Worm (Caenorhabditis elegans) whole organism, L4 larva: ENCODE measurements around the gene srbc-29.

Experiments
- F26F4.8 ChIP-seq: fragments of 200-800 bp; sonication (Bioruptor generic); conservative IDR thresholded peaks from 2 replicates; pipeline ENCODE4 v1.3.6; 2022; ENCODE audit warnings: missing genetic modification characterization, missing compliant biosample characterization
- F49E8.2 ChIP-seq: sonication (generic microtip); optimal IDR thresholded peaks from 2 replicates; lab custom pipeline; 2016; ENCODE audit warnings: missing compliant biosample characterization, mild to moderate bottlenecking, missing genetic modification characterization, borderline replicate concordance
- T20F7.1 ChIP-seq: fragments of 200-800 bp; sonication (Bioruptor generic); optimal IDR thresholded peaks from 2 replicates; lab custom pipeline; 2018; ENCODE audit warnings: mild to moderate bottlenecking, missing genetic modification characterization, missing compliant biosample characterization
- Y48G9A.11 ChIP-seq: fragments of 200-800 bp; sonication (Bioruptor generic); IDR thresholded peaks from 2 replicates; pipeline ENCODE4 v1.3.6; 2022; ENCODE audit warnings: missing genetic modification reagents, missing genetic modification characterization, missing compliant biosample characterization
- ZK337.2 ChIP-seq: fragments of 200-800 bp; sonication (Bioruptor generic); IDR thresholded peaks from 2 replicates; pipeline ENCODE4 v1.3.6; 2022; ENCODE audit warnings: missing genetic modification reagents, missing genetic modification characterization, missing compliant biosample characterization
- aha-1 ChIP-seq: fragments of 150-350 bp; peaks from one replicate; lab custom pipeline; 2014; ENCODE audit warnings: missing biosample characterization, missing genetic modification characterization
- ceh-44 ChIP-seq: fragments of 200-800 bp; sonication (Bioruptor generic); IDR thresholded peaks from 2 replicates; pipeline ENCODE4 v1.3.6; 2022; ENCODE audit warnings: missing genetic modification reagents, missing genetic modification characterization, missing compliant biosample characterization
- ces-1 ChIP-seq: fragments of 150-350 bp; sonication (generic microtip); optimal IDR thresholded peaks from 4 replicates; lab custom pipeline; 2014; ENCODE audit warnings: missing biosample characterization, missing genetic modification reagents, missing genetic modification characterization
- cey-2 ChIP-seq: sonication (generic microtip); optimal IDR thresholded peaks from 3 replicates; lab custom pipeline; 2017; ENCODE audit warnings: missing genetic modification characterization, mild to moderate bottlenecking, missing compliant biosample characterization, antibody characterized with exemption, borderline replicate concordance; ENCODE audit not compliant: insufficient read depth
- dmd-9 ChIP-seq: fragments of 200-800 bp; sonication (Bioruptor generic); IDR thresholded peaks from 2 replicates; pipeline ENCODE4 v1.3.6; 2022; ENCODE audit warnings: missing genetic modification reagents, missing genetic modification characterization, missing compliant biosample characterization
- fkh-10 ChIP-seq: fragments of 150-350 bp; optimal IDR thresholded peaks from 2 replicates; lab custom pipeline; 2014; ENCODE audit warnings: missing biosample characterization, missing genetic modification reagents, missing genetic modification characterization
- fos-1 ChIP-seq: fragments of 150-350 bp; optimal IDR thresholded peaks from 2 replicates; lab custom pipeline; 2014; ENCODE audit warnings: missing biosample characterization, missing genetic modification characterization
- hlh-11 ChIP-seq: fragments of 200-800 bp; sonication (Bioruptor generic); optimal IDR thresholded peaks from 2 replicates; lab custom pipeline; 2018; ENCODE audit warnings: mild to moderate bottlenecking, missing genetic modification characterization, missing compliant biosample characterization
- lir-3 ChIP-seq: sonication (generic microtip); optimal IDR thresholded peaks from 2 replicates; lab custom pipeline; 2016; ENCODE audit warnings: mild to moderate bottlenecking, missing genetic modification characterization, missing compliant biosample characterization
- lsy-2 ChIP-seq, 2 experiments: fragments of 150-350 bp in 1 of 2; sonication (generic microtip) in 1 of 2; optimal IDR thresholded peaks; 2 replicates each; lab custom pipeline; 2014 to 2017; ENCODE audit warnings: missing biosample characterization in 2 of 2, missing genetic modification characterization in 2 of 2
- mdl-1 ChIP-seq, 2 experiments: fragments of 150-350 bp in 1 of 2; sonication (generic microtip) in 1 of 2; optimal IDR thresholded peaks; 2 replicates each; lab custom pipeline; 2014 to 2017; ENCODE audit warnings: missing biosample characterization in 2 of 2, missing genetic modification characterization in 2 of 2
- mdt-29 ChIP-seq: fragments of 200-800 bp; sonication (Bioruptor generic); IDR thresholded peaks from 2 replicates; pipeline ENCODE4 v1.3.6; 2022; ENCODE audit warnings: missing genetic modification reagents, missing genetic modification characterization, missing compliant biosample characterization
- mes-2 ChIP-seq: sonication (generic microtip); optimal IDR thresholded peaks from 2 replicates; lab custom pipeline; 2016; ENCODE audit warnings: missing genotype, mild to moderate bottlenecking, missing genetic modification characterization, missing compliant biosample characterization; ENCODE audit not compliant: poor library complexity, severe bottlenecking
- mxl-2 ChIP-seq: fragments of 200-800 bp; sonication (Bioruptor generic); conservative IDR thresholded peaks from 2 replicates; pipeline ENCODE4 v1.3.6; 2022; ENCODE audit warnings: missing genetic modification reagents, missing genetic modification characterization, missing compliant biosample characterization
- nhr-11 ChIP-seq: fragments of 150-350 bp; optimal IDR thresholded peaks from 2 replicates; lab custom pipeline; 2014; ENCODE audit warnings: missing biosample characterization, missing genetic modification characterization
- nhr-42 ChIP-seq: fragments of 200-800 bp; sonication (Bioruptor generic); IDR thresholded peaks from 2 replicates; pipeline ENCODE4 v1.3.6; 2022; ENCODE audit warnings: missing genetic modification characterization, missing compliant biosample characterization
- nhr-76 ChIP-seq: fragments of 150-350 bp; optimal IDR thresholded peaks from 2 replicates; lab custom pipeline; 2014; ENCODE audit warnings: missing biosample characterization, missing genetic modification characterization
- pha-4 ChIP-seq, 2 experiments: fragments of 150-350 bp in 1 of 2; fragments of 200-800 bp in 1 of 2; sonication (Bioruptor generic) in 1 of 2; IDR thresholded peaks in 1 of 2; optimal IDR thresholded peaks in 1 of 2; 2 replicates each; pipeline versions ENCODE4 v1.3.6 to Lab custom; 2014 to 2022; ENCODE audit warnings: missing genetic modification characterization in 2 of 2, missing genetic modification reagents in 2 of 2, missing biosample characterization in 1 of 2, missing compliant biosample characterization in 1 of 2
- skn-1 ChIP-seq: fragments of 150-350 bp; optimal IDR thresholded peaks from 2 replicates; lab custom pipeline; 2014; ENCODE audit warnings: missing biosample characterization, missing genetic modification characterization
- spr-3 ChIP-seq: fragments of 200-800 bp; sonication (Bioruptor generic); optimal IDR thresholded peaks from 2 replicates; lab custom pipeline; 2018; ENCODE audit warnings: mild to moderate bottlenecking, missing genetic modification characterization, missing compliant biosample characterization
- unc-39 ChIP-seq: sonication (generic microtip); optimal IDR thresholded peaks from 2 replicates; lab custom pipeline; 2017; ENCODE audit warnings: missing biosample characterization, missing genetic modification characterization
- unc-62 ChIP-seq, 3 experiments: fragments of 150-350 bp in 1 of 3; sonication (generic microtip); optimal IDR thresholded peaks in 2 of 3; peaks in 1 of 3; 1 replicate in 1 of 3; 2 replicates in 2 of 3; lab custom pipeline; 2014 to 2017; ENCODE audit warnings: missing biosample characterization in 3 of 3, missing genetic modification characterization in 3 of 3, missing genetic modification reagents in 3 of 3, missing genotype in 1 of 3
- vab-7 ChIP-seq: fragments of 200-800 bp; sonication (Bioruptor generic); IDR thresholded peaks from 2 replicates; pipeline ENCODE4 v1.3.6; 2022; ENCODE audit warnings: missing genetic modification reagents, missing genetic modification characterization, missing compliant biosample characterization
- zip-2 ChIP-seq: fragments of 150-350 bp; optimal IDR thresholded peaks from 2 replicates; lab custom pipeline; 2014; ENCODE audit warnings: missing biosample characterization, missing genetic modification characterization

Gene srbc-29

DNA sequence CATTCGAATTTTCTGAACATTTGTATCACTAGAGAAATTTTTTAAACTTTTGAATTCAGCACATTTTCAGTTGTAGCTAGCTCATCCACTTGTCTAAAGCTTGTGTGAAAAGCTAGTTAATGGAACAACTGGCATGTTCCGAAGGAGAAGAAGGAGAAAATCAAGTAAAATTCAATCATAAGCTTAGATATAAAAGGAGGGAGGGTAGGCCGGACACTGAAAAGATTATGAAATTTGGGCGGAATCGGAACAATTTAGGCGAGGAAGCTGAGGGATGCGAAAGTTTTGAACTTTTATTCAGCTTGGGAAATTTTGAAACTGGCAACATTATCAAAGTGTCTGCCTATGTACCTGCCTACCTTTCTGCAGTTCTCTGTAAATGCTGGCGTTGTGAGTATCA is 18.2 kb downstream of the srbc-29 start:
- TF ChIP-seq lir-3 (tag; lab: Kevin White, UChicago) (no peak), fkh-10 (peak; percentile 7), ces-1 (GFP tag; lab: Kevin White, UChicago) (peak; percentile 58)

DNA sequence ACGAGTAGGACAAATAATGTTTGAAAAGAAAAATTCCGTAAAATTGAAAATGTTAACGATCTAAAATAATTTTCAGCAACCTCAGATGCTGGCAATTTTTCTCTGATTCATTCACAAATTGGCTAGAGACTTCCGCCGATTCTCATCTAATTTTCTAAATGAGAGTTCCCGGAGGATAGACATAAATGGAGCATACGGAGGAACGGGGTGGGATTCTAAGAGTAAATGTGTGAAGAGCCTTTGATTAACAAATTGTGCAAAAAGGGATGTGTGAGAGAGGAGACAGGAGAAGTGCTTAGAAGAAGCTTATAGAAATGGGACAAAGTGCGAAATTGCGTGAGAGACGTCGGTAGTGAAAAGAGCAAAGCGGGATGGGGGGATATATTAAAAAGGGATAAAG is 19.0 kb downstream of the srbc-29 start:
- no peak for TF ChIP-seq unc-39 (tag; lab: Kevin White, UChicago)
- peak; percentile 21 for TF ChIP-seq fkh-10
- no peak for TF ChIP-seq spr-3 (GFP tag; lab: Kevin White, UChicago)
- peak in 1 of 2 experiments; percentile 10 for TF ChIP-seq unc-62 (GFP tag; optimal IDR thresholded peaks at IDR 0.05 in 1 of 2; lab: Kevin White, UChicago)
- TF ChIP-seq unc-62 (tag; optimal IDR thresholded peaks at IDR 0.05; lab: Kevin White, UChicago): no peak
- no peak for TF ChIP-seq lir-3 (tag; lab: Kevin White, UChicago)
- TF ChIP-seq lsy-2 (tag; optimal IDR thresholded peaks at IDR 0.05; lab: Kevin White, UChicago): no peak
- no peak for TF ChIP-seq mdl-1 (tag; optimal IDR thresholded peaks at IDR 0.05; lab: Kevin White, UChicago)
- TF ChIP-seq cey-2 (tag; lab: Kevin White, UChicago): no peak
- no peak for TF ChIP-seq T20F7.1 (GFP tag; lab: Kevin White, UChicago)
- no peak for TF ChIP-seq F49E8.2 (tag; lab: Kevin White, UChicago)
- TF ChIP-seq dmd-9 (GFP tag; lab: Robert Waterston, UW): no peak

DNA sequence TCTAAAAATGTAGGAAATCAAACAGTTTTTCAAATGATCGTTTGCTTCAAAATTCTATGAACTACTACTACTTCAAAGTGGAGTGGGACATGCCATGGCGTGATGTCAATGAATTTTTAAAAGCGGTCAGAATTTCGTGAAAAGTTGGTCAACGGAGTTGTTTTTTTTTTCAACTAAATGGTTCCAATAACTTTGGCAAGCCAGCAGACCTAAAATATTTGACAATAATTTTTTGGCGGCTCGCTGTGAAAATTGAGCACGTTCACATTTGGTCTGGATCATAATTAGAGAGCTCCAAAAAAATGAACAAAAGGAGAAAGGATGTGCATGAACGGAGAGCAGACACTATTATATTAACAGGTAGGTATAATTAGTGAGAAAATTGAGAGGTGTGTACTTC is 20.3 kb downstream of the srbc-29 start:
- no peak for TF ChIP-seq mdt-29 (GFP tag; lab: Robert Waterston, UW)
- peak in 1 of 2 experiments; percentile 91 for TF ChIP-seq unc-62 (GFP tag; optimal IDR thresholded peaks at IDR 0.05 in 1 of 2; lab: Kevin White, UChicago)
- TF ChIP-seq unc-62 (tag; optimal IDR thresholded peaks at IDR 0.05; lab: Kevin White, UChicago): no peak
- TF ChIP-seq hlh-11 (tag; lab: Kevin White, UChicago): no peak
- peak; percentile 70 for TF ChIP-seq aha-1 (tag; lab: Kevin White, UChicago)
- TF ChIP-seq F26F4.8: no peak

DNA sequence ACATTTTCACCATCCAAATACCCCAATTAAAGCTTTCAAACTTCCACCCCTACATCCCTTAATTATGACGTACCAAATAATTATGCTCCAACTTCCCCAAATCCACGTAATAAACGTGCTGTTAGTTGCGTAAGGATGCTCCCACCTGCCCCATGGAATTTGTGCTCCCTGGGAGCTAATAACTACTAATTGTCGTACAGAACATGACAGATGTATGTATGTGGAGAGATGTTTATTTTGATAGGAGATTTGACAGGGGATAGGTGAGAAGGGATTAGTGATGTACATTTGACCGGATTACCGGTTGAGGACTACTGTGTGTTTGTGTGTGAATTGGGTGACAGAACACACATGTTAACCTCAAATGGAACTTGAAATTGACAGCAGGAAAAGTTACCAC is 20.9 kb downstream of the srbc-29 start:
- TF ChIP-seq mes-2 (tag; lab: Kevin White, UChicago) (no peak), nhr-76 (tag; lab: Kevin White, UChicago) (no peak), Y48G9A.11 (no peak), hlh-11 (tag; lab: Kevin White, UChicago) (no peak), cey-2 (tag; lab: Kevin White, UChicago) (no peak), skn-1 (tag; lab: Kevin White, UChicago) (no peak), pha-4 (GFP tag; IDR thresholded peaks at IDR 0.05; lab: Robert Waterston, UW) (no peak), pha-4 (tag; optimal IDR thresholded peaks at IDR 0.05; lab: Kevin White, UChicago) (no peak), nhr-11 (tag; lab: Kevin White, UChicago) (no peak), mxl-2 (GFP tag; lab: Robert Waterston, UW) (no peak), aha-1 (tag; lab: Kevin White, UChicago) (no peak), fos-1 (no peak), ceh-44 (no peak), vab-7 (GFP tag; lab: Robert Waterston, UW) (no peak), ZK337.2 (GFP tag; lab: Robert Waterston, UW) (no peak)

DNA sequence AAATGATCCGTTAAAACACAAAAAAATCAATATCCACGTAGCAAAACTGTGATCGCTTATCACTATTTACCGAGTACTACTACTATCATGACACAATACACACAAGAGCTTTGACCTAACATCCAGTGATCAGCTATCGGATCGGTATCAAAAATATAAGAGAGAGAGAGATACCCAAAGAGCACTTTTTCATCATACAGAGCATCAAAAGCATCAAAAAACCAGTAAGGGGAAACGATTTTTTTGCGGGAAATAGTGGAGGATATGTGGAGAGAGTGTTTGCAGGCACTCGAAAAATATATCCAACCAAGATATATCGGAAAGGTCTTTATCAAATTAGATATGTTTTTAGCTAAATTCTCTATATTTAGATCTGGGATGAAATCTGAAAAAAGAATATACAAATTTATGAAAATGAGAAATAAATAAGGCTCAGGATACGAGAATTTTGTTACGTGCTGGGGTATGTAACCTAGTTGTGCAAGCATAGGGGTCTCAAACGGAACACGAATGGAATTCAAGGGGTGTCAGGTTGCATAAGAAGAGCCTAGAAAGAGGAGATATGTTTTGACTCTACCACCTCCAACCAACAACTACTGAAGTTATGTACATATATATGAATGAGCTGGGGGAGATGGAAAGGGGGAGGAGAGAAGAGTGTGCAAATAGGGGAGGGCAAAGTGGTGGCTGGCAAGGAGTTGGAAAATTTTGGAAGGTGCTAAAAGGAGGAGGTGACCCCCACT is 25.4 kb downstream of the srbc-29 start:
- TF ChIP-seq aha-1 (tag; lab: Kevin White, UChicago): no peak
- no peak for TF ChIP-seq zip-2 (tag; lab: Kevin White, UChicago)
- peak in 1 of 2 experiments; percentile 83 for TF ChIP-seq unc-62 (GFP tag; optimal IDR thresholded peaks at IDR 0.05 in 1 of 2; lab: Kevin White, UChicago)
- no peak for TF ChIP-seq unc-62 (tag; optimal IDR thresholded peaks at IDR 0.05; lab: Kevin White, UChicago)
- TF ChIP-seq nhr-42 (GFP tag; lab: Robert Waterston, UW): no peak
